Fruit fly (Drosophila melanogaster) whole organism, larva: ENCODE data around the gene CG32264.

Source experiments
- noc ChIP-seq: fragments of 200-800 bp; sonication (Bioruptor generic); optimal IDR thresholded peaks from 3 replicates; lab custom pipeline; 2019; ENCODE audit warnings: missing biosample characterization, mild to moderate bottlenecking, missing genetic modification characterization, moderate library complexity

Gene CG32264

DNA sequence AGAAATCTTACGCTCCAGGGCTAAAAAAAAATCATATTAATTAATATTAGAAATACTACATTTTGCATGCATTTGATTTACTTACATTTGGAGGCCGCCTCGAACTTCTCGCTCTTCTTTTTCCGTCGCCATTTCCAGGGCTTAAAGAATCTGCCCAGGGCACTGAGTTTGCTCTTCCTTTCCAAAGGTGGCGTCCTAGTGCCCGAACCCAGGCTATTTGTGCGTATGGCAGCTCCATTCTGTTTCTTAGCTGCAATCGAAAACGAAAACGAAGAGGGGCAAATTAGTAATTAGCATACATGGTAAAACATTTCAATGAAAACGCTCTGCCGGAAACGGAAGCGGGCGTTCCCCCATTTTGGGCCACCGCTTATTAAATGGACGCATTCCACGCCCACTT is 37.1 kb downstream of the CG32264 start:
- TF ChIP-seq noc (tag; lab: Kevin White, UChicago), result no peak

DNA sequence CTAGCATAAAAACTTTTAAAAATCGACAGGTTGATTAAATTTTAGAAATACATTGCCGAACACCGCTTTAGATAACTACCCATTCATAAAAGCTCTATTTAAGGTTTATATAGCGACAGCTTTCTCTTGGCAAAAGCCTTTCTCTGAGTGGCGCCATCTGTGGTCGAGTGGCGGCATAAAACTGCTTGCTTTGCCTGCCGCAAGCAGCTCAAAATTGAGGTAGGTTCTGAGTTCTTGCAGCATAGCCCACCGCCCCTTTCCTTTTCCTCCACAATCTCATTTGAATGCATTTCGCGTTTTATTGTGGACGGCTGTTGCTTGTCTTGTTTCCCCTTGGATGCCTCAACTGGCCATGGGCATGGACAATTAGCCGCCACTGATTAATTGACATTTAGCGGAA is 38.4 kb downstream of the CG32264 start:
- TF ChIP-seq noc (tag; lab: Kevin White, UChicago), result no peak

dm6 chr3L:3766704-3767103 is 39.6 kb downstream of the CG32264 start:
- TF ChIP-seq noc (tag; lab: Kevin White, UChicago), result no peak

- TF ChIP-seq noc (tag; lab: Kevin White, UChicago), result peak; percentile 50
Measured at dm6 chr3L:3765782-3766520, 40.3 kb downstream of the CG32264 start.

dm6 chr3L:3764338-3764737 is 41.9 kb downstream of the CG32264 start:
- no peak for TF ChIP-seq noc (tag; lab: Kevin White, UChicago)

DNA sequence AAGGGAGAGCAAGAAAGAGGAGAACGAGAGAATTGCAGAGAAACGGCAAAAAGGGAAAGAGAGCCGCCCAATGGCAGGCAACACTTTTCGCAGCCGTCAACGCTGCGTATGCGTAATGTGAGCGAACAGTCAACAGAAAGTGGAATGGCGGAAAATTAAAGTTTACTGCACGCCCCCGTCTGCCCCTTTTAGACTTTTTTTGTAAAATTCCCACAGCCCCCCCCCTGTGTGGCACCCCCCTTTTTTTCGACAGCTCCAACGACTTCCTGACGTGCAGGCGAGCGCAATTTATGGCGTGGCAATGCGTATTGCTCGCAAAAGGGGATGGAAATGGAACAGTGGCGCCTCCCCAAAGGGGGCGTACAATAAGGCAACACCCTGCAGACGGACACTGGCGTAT is 42.9 kb downstream of the CG32264 start:
- TF ChIP-seq noc (tag; lab: Kevin White, UChicago), result no peak

DNA sequence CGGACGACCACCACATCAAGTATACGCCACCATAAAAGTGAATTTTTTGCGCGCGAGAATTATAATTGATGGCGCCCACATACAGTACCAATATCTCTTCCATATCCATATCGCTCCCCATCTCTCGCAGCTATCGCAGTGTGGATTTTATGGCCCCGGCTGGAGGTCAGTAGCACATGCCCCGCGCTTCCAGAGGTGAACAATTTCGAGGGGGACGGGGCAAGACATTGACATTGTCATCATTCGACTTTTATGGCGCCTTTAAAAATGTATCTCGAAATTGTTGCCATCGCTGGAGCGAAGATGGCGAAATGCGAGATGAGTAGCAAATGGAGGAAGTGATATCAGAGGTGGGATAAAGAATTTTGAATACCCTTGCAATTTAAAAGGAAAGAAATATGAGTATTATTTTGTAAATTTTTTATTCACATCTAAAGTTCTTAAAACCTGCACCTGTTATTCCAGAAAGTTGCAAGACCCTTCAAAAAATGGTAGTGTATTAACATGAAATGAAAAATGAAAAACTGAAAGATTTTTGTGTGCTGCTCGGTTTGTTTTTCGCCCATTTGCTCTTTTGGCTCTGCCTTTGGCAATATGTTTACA is 45.8 kb downstream of the CG32264 start:
- peak; percentile 25 for TF ChIP-seq noc (tag; lab: Kevin White, UChicago)

dm6 chr3L:3758603-3759002 is 47.7 kb downstream of the CG32264 start:
- TF ChIP-seq noc (tag; lab: Kevin White, UChicago), result peak; percentile 47

dm6 chr3L:3755713-3756112 is 50.5 kb downstream of the CG32264 start:
- no peak for TF ChIP-seq noc (tag; lab: Kevin White, UChicago)

DNA sequence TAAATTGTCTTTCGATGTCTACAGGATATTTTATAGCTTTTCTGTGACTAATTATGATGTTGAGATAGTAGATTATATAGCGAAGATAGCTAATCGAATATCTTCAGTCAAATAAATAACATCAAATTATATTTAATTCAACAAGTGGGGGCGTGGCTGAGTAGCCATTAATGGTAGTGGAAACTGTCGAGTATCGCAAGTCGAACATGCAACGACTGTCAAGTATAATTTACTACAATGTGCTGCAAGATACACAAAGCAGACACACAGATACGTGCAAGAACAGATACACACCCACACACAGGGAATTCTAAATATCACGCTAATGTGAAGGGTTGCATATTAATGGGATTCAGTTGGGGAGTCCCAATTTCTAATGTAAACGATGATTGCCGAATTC is 51.2 kb downstream of the CG32264 start, which contains the start of gene ppk27:
ppk27 (minus strand) TSS at position 101 of the 400 bp plus-strand sequence.
- no peak for TF ChIP-seq noc (tag; lab: Kevin White, UChicago)

DNA sequence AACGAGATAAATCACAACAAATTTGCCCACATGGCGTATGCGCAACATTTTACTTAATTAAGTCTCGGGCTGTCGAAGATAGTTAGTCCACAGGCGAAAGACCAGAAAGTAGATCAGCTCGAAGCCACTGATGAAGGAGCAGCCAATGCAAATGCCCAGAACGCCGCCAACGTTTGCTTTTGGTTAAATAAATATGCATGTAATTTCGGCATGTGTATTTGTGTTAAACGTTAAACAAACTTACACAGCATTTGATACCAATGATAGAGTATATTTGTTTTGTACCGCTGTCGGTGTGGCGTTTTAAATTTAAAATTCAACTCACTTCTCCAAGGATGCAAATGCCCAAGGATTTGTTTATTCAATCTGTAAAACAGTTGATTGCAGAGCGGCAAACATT is 52.6 kb downstream of the CG32264 start:
- TF ChIP-seq noc (tag; lab: Kevin White, UChicago), result no peak

dm6 chr3L:3752739-3753138 is 53.5 kb downstream of the CG32264 start:
- peak; percentile 63 for TF ChIP-seq noc (tag; lab: Kevin White, UChicago)

DNA sequence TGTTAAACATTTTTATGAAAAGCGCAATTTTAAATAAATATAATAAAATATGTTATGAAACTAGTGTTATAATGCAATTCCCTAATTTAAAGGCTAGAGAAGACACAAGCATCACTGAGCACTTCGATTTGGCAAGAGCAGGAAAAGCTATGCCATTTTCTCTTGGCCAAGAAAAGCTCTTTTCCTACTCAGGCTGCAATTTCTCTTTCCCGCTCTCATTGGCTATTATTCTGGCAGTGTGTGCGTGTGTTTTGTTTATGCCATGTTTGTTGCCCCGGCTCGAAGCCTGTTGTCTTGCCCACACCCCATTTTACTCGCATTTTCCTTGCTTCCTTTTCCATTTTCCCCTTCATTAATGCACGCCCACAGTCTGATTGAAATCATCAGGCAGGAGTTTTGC is 59.0 kb downstream of the CG32264 start:
- no peak for TF ChIP-seq noc (tag; lab: Kevin White, UChicago)

DNA sequence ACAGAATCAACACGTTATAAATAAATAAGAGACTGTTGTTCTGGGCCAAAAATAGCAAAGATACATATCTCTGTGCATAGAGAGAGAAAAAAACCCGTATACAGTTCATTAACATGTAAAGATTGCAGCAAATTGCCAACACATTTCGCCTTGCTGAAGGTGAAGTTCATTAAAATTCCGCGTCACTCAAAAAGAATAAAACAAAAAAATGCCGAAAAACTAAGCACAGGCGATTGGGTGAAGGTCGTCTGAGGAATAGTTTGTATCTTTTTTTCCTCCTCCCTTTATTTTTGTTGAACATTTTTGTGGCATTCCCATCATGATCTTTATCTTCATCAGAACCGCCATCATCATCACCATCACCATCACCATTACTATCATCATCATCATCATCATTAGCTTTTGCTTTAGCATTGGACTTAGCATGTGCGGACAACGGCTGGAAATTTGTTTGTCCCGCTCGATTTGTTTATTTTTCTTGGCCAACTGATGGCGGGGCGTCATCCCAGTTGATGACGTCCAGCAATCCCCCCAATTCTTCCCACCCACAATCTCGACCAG is 73.1 kb downstream of the CG32264 start:
- no peak for TF ChIP-seq noc (tag; lab: Kevin White, UChicago)

DNA sequence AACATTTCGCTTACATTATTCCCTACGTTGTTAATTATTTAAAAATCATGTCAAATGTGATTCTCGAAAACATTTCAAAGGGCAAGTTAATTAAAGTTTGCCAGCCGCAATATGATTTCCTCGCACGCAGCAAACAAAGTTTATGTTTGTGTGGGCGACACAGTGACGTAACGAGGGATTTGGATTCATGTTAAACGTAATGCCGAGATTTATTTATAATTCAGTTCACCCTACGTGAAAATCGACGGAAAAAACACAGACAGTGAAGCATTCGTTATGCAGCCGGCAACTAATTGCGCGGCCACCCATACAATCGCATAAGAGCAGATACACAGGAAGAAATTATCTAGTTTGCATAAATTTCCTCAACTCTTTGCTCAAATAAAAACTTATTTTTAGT is 80.0 kb downstream of the CG32264 start:
- no peak for TF ChIP-seq noc (tag; lab: Kevin White, UChicago)

DNA sequence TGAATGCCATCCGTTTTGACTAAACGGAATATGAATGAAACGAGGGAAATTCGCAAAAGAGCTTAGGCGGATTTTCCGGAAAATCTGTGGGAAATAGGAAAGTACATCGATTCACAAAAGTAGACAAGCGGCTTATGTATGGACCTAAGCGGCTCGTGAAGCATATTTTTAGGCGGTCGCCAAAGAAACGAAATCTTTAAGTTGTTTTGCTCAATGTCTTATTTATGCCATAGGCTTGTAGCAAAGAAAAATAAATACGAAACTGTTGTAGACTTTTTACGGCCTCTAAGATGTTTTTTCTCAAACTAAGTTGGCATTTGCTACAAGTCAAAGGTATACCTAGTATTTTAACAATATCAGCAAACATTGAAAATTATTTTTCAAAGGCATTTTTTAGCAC is 92.5 kb downstream of the CG32264 start, which contains the start of gene CG43089:
CG43089 (plus strand) TSS at position 303 of the 400 bp plus-strand sequence.
- TF ChIP-seq noc (tag; lab: Kevin White, UChicago), result no peak

dm6 chr3L:3712914-3713313 is 93.3 kb downstream of the CG32264 start:
- no peak for TF ChIP-seq noc (tag; lab: Kevin White, UChicago)
